Worm (Caenorhabditis elegans): ENCODE measurements around the gene H23N18.6.

DNA sequence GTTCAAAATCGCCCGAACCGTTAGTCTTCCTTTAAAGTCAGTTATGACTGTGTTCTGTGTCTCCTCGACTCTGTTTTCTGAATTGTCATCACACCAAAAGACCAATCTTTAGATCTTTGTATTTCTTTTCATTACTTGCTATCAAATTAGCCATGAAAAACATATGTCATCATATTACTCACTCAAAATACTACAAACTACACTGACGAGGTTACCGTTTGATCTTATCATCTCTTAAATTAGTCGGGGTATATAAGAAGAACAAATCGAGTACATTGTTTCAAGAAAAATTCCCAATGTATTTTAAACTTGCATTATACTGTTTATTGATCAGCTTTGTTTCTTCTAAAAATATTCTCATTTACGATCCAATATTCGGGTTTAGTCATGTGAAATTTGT is 6.3 kb downstream of the H23N18.6 start, which contains the start of gene ugt-13:
- TF ChIP-seq skn-1 (tag; optimal IDR thresholded peaks at IDR 0.05): no peak
- no peak for TF ChIP-seq nhr-10 (tag; optimal IDR thresholded peaks at IDR 0.05)
- TF ChIP-seq unc-62 (GFP tag; optimal IDR thresholded peaks at IDR 0.05 in 1 of 2): no peak
- TF ChIP-seq unc-62 (tag; optimal IDR thresholded peaks at IDR 0.05): no peak
- TF ChIP-seq arid-1 (GFP tag; conservative IDR thresholded peaks at IDR 0.05): no peak
- no peak for TF ChIP-seq fos-1 (tag; optimal IDR thresholded peaks at IDR 0.05)
- TF ChIP-seq nhr-11 (tag; optimal IDR thresholded peaks at IDR 0.05): no peak
- TF ChIP-seq unc-39 (tag; optimal IDR thresholded peaks at IDR 0.05): no peak
- TF ChIP-seq lin-1 (GFP tag; IDR thresholded peaks at IDR 0.05): no peak
- TF ChIP-seq snpc-1.2 (GFP tag; IDR thresholded peaks at IDR 0.05): no peak
- TF ChIP-seq dpl-1 (GFP tag; optimal IDR thresholded peaks at IDR 0.05): no peak
- TF ChIP-seq jun-1 (tag; optimal IDR thresholded peaks at IDR 0.05): no peak
- no peak for TF ChIP-seq pqm-1 (tag; optimal IDR thresholded peaks at IDR 0.05)
- TF ChIP-seq egl-43 (GFP tag; IDR thresholded peaks at IDR 0.05): no peak

Measured in whole organism, L4 larva.